Fruit fly (Drosophila melanogaster) whole organism, adult: Measurements from ENCODE around the gene CG4465.

Experiments used
- CG12768 ChIP-seq: fragments of 200-800 bp; sonication (Bioruptor generic); optimal IDR thresholded peaks from 2 replicates; lab custom pipeline; 2017; ENCODE audit warnings: missing biosample characterization, missing genetic modification characterization, mild to moderate bottlenecking, moderate library complexity, missing genetic modification reagents
- CG14711 ChIP-seq: fragments of 200-800 bp; sonication (Bioruptor generic); optimal IDR thresholded peaks from 2 replicates; lab custom pipeline; 2018; ENCODE audit warnings: missing biosample characterization, mild to moderate bottlenecking, missing genetic modification characterization, moderate library complexity
- CG33017 ChIP-seq: fragments of 200-800 bp; sonication (Bioruptor generic); optimal IDR thresholded peaks from 2 replicates; lab custom pipeline; 2018; ENCODE audit warnings: missing biosample characterization, mild to moderate bottlenecking, missing genetic modification characterization, moderate library complexity
- CG7045 ChIP-seq: fragments of 200-800 bp; sonication (Bioruptor generic); optimal IDR thresholded peaks from 2 replicates; lab custom pipeline; 2017; ENCODE audit warnings: missing biosample characterization, mild to moderate bottlenecking, missing genetic modification characterization
- CG7101 ChIP-seq: fragments of 200-800 bp; sonication (Bioruptor generic); optimal IDR thresholded peaks from 2 replicates; lab custom pipeline; 2018; ENCODE audit warnings: missing biosample characterization, mild to moderate bottlenecking, missing genetic modification characterization, moderate library complexity
- Crg-1 ChIP-seq: fragments of 200-800 bp; sonication (Bioruptor generic); optimal IDR thresholded peaks from 2 replicates; lab custom pipeline; 2016; ENCODE audit warnings: missing biosample characterization, missing genetic modification characterization
- Hr96 ChIP-seq: fragments of 200-800 bp; sonication (Bioruptor generic); optimal IDR thresholded peaks from 2 replicates; lab custom pipeline; 2016; ENCODE audit warnings: missing biosample characterization, missing genetic modification characterization
- Mnt ChIP-seq: fragments of 200-800 bp; sonication (Bioruptor generic); optimal IDR thresholded peaks from 2 replicates; lab custom pipeline; 2016; ENCODE audit warnings: missing biosample characterization, mild to moderate bottlenecking, missing genetic modification characterization
- cic ChIP-seq: fragments of 200-800 bp; sonication (Bioruptor generic); optimal IDR thresholded peaks from 2 replicates; lab custom pipeline; 2017; ENCODE audit warnings: missing biosample characterization, mild to moderate bottlenecking, missing genetic modification characterization, moderate library complexity
- cnc ChIP-seq, 2 experiments: fragments of >200 bp; optimal IDR thresholded peaks; 2 replicates each; lab custom pipeline; 2017
- kay ChIP-seq: fragments of 200-800 bp; sonication (Bioruptor generic); peaks from one replicate; lab custom pipeline; 2016; ENCODE audit warnings: missing biosample characterization, missing genetic modification characterization, borderline replicate concordance
- pad ChIP-seq: fragments of 200-800 bp; sonication (Bioruptor generic); optimal IDR thresholded peaks from 3 replicates; lab custom pipeline; 2017; ENCODE audit warnings: missing biosample characterization, missing genetic modification characterization, mild to moderate bottlenecking, moderate library complexity, missing genetic modification reagents
- toe ChIP-seq: fragments of 200-800 bp; sonication (Bioruptor generic); optimal IDR thresholded peaks from 2 replicates; lab custom pipeline; 2016; ENCODE audit warnings: missing biosample characterization, missing genetic modification characterization

dm6 chr3R:19935777-19936125, 18.1 kb upstream of the CG4465 start:
- TF ChIP-seq Hr96, result no peak
- TF ChIP-seq cnc (optimal IDR thresholded peaks at IDR 0.05; lab: Kevin White, UChicago), result no peak
- no peak for TF ChIP-seq CG7101
- no peak for TF ChIP-seq CG33017 (tag; lab: Kevin White, UChicago)
- TF ChIP-seq CG14711, result no peak
- TF ChIP-seq cic (GFP tag; lab: Kevin White, UChicago), result no peak
- no peak for TF ChIP-seq kay
- no peak for TF ChIP-seq toe (GFP tag; lab: Kevin White, UChicago)
- no peak for TF ChIP-seq CG12768 (GFP tag; lab: Kevin White, UChicago)
- no peak for TF ChIP-seq pad (GFP tag; lab: Kevin White, UChicago)
- TF ChIP-seq Crg-1 (GFP tag; lab: Kevin White, UChicago), result no peak
- no peak for TF ChIP-seq CG7045 (GFP tag; lab: Kevin White, UChicago)
- TF ChIP-seq Mnt (GFP tag; lab: Kevin White, UChicago), result no peak
